Fruit fly (Drosophila melanogaster): ENCODE results near the gene CG17475.

DNA sequence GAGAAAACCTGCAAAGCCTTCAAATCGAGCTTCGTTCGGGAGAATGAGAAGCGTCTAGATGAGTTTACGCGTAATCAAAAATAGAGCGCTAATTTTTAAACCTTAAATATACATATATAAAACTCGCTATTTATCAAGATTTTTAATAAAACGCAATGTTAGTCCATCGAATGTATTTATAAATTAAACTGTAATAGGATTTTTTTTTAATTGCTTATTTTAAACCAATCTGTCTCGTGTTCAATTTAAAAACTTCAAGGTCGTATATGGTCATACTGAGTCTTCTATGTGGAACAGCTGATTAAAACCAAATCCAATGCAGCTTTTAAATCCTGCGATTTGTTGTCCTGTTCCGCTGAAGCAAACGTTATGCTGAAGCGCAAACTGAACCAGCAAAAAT, 20.1 kb upstream of the CG17475 start, which contains the start of gene Smug:
- no peak for TF ChIP-seq CTCF (optimal IDR thresholded peaks at IDR 0.05)
- TF ChIP-seq CG8478 (optimal IDR thresholded peaks at IDR 0.05), result no peak
